Fruit fly (Drosophila melanogaster) whole organism, prepupa: ENCODE results near the gene Gr63a.

Source experiments
- CG10631 ChIP-seq: fragments of 200-800 bp; sonication (Bioruptor generic); optimal IDR thresholded peaks from 2 replicates; lab custom pipeline; 2016; ENCODE audit warnings: missing biosample characterization, missing genetic modification characterization
- CG11294 ChIP-seq: fragments of 200-800 bp; sonication (Bioruptor generic); IDR thresholded peaks from 2 replicates; pipeline ENCODE4 v1.3.6; 2022; ENCODE audit warnings: missing biosample characterization, missing genetic modification characterization
- CG11762 ChIP-seq: fragments of 200-800 bp; sonication (Bioruptor generic); optimal IDR thresholded peaks from 3 replicates; lab custom pipeline; 2016; ENCODE audit warnings: missing biosample characterization, missing genetic modification characterization; ENCODE audit not compliant: insufficient read depth
- CG11902 ChIP-seq: fragments of 200-800 bp; sonication (Bioruptor generic); optimal IDR thresholded peaks from 3 replicates; lab custom pipeline; 2016; ENCODE audit warnings: missing biosample characterization, missing genetic modification characterization
- CG15336 ChIP-seq: fragments of 200-800 bp; sonication (Bioruptor generic); IDR thresholded peaks from 2 replicates; pipeline ENCODE4 v1.3.6; 2022; ENCODE audit warnings: missing biosample characterization, missing genetic modification characterization
- CG1621 ChIP-seq: fragments of 200-800 bp; sonication (Bioruptor generic); optimal IDR thresholded peaks from 3 replicates; lab custom pipeline; 2018; ENCODE audit warnings: missing biosample characterization, mild to moderate bottlenecking, missing genetic modification characterization
- CG16779 ChIP-seq: fragments of 200-800 bp; sonication (Bioruptor generic); optimal IDR thresholded peaks from 3 replicates; lab custom pipeline; 2017; ENCODE audit warnings: missing biosample characterization, mild to moderate bottlenecking, missing genetic modification characterization
- CG31627 ChIP-seq: fragments of 200-800 bp; sonication (Bioruptor generic); optimal IDR thresholded peaks from 3 replicates; lab custom pipeline; 2016; ENCODE audit warnings: missing biosample characterization, missing genetic modification characterization
- CG3919 ChIP-seq: fragments of 200-800 bp; sonication (Bioruptor generic); optimal IDR thresholded peaks from 3 replicates; lab custom pipeline; 2016; ENCODE audit warnings: missing biosample characterization, missing genetic modification characterization
- CG4318 ChIP-seq: fragments of 200-800 bp; sonication (Bioruptor generic); optimal IDR thresholded peaks from 3 replicates; lab custom pipeline; 2017; ENCODE audit warnings: missing biosample characterization, mild to moderate bottlenecking, missing genetic modification characterization
- CG6808 ChIP-seq: fragments of 200-800 bp; sonication (Bioruptor generic); optimal IDR thresholded peaks from 3 replicates; lab custom pipeline; 2017; ENCODE audit warnings: missing biosample characterization, missing genetic modification characterization, mild to moderate bottlenecking, moderate library complexity, missing genetic modification reagents
- CG7368 ChIP-seq: fragments of 200-800 bp; sonication (Bioruptor generic); optimal IDR thresholded peaks from 3 replicates; lab custom pipeline; 2016; ENCODE audit warnings: missing biosample characterization, missing genetic modification characterization
- CG8119 ChIP-seq: fragments of 200-800 bp; sonication (Bioruptor generic); IDR thresholded peaks from 3 replicates; pipeline ENCODE4 v1.3.6; 2022; ENCODE audit warnings: missing biosample characterization, missing genetic modification characterization
- CG8319 ChIP-seq: fragments of 200-800 bp; sonication (Bioruptor generic); optimal IDR thresholded peaks from 3 replicates; lab custom pipeline; 2016; ENCODE audit warnings: missing biosample characterization, missing genetic modification characterization
- CG9139 ChIP-seq: fragments of 200-800 bp; sonication (Bioruptor generic); optimal IDR thresholded peaks from 3 replicates; lab custom pipeline; 2017; ENCODE audit warnings: missing biosample characterization, mild to moderate bottlenecking, missing genetic modification characterization
- Ets21C ChIP-seq: fragments of 200-800 bp; sonication (Bioruptor generic); optimal IDR thresholded peaks from 3 replicates; lab custom pipeline; 2016; ENCODE audit warnings: missing biosample characterization, missing genetic modification characterization
- Gug ChIP-seq: fragments of 200-800 bp; sonication (Bioruptor generic); IDR thresholded peaks from 2 replicates; pipeline ENCODE4 v1.3.6; 2022; ENCODE audit warnings: missing biosample characterization, missing genetic modification characterization
- Hr38 ChIP-seq: sonication (Bioruptor generic); optimal IDR thresholded peaks from 2 replicates; lab custom pipeline; 2016; ENCODE audit warnings: missing biosample characterization, missing genetic modification characterization
- Hr39 ChIP-seq: fragments of 200-800 bp; sonication (Bioruptor generic); optimal IDR thresholded peaks from 2 replicates; lab custom pipeline; 2016; ENCODE audit warnings: missing biosample characterization, missing genetic modification characterization
- Hr4 ChIP-seq: fragments of 200-800 bp; sonication (Bioruptor generic); optimal IDR thresholded peaks from 3 replicates; lab custom pipeline; 2016; ENCODE audit warnings: missing biosample characterization, missing genetic modification characterization
- Lpt ChIP-seq: fragments of 200-800 bp; sonication (Bioruptor generic); optimal IDR thresholded peaks from 3 replicates; lab custom pipeline; 2016; ENCODE audit warnings: missing biosample characterization, missing genetic modification characterization
- OdsH ChIP-seq: fragments of 200-800 bp; sonication (Bioruptor generic); optimal IDR thresholded peaks from 3 replicates; lab custom pipeline; 2016; ENCODE audit warnings: missing biosample characterization, missing genetic modification characterization
- Smox ChIP-seq: fragments of 200-800 bp; sonication (Bioruptor generic); optimal IDR thresholded peaks from 3 replicates; lab custom pipeline; 2016; ENCODE audit warnings: missing biosample characterization, missing genetic modification characterization
- Sox102F ChIP-seq: fragments of 200-800 bp; sonication (Bioruptor generic); optimal IDR thresholded peaks from 2 replicates; lab custom pipeline; 2016; ENCODE audit warnings: missing biosample characterization, mild to moderate bottlenecking, missing genetic modification characterization
- achi ChIP-seq: fragments of 200-800 bp; sonication (Bioruptor generic); optimal IDR thresholded peaks from 3 replicates; lab custom pipeline; 2016; ENCODE audit warnings: missing biosample characterization, missing genetic modification characterization
- acj6 ChIP-seq: fragments of 200-800 bp; sonication (Bioruptor generic); optimal IDR thresholded peaks from 3 replicates; lab custom pipeline; 2016; ENCODE audit warnings: missing biosample characterization, missing genetic modification characterization
- cyc ChIP-seq: fragments of 200-800 bp; sonication (Bioruptor generic); optimal IDR thresholded peaks from 3 replicates; lab custom pipeline; 2016; ENCODE audit warnings: missing biosample characterization, missing genetic modification characterization
- dsx ChIP-seq: fragments of 200-800 bp; optimal IDR thresholded peaks from 3 replicates; lab custom pipeline; 2019; ENCODE audit warnings: missing biosample characterization, mild to moderate bottlenecking, missing genetic modification characterization, moderate library complexity; ENCODE audit not compliant: poor library complexity, severe bottlenecking
- eg ChIP-seq: fragments of 200-800 bp; sonication (Bioruptor generic); IDR thresholded peaks from 3 replicates; pipeline ENCODE4 v1.3.6; 2022; ENCODE audit warnings: missing biosample characterization, missing genetic modification characterization
- esn ChIP-seq: fragments of 200-800 bp; sonication (Bioruptor generic); optimal IDR thresholded peaks from 2 replicates; lab custom pipeline; 2016; ENCODE audit warnings: missing biosample characterization, mild to moderate bottlenecking, missing genetic modification characterization, moderate library complexity
- fd59A ChIP-seq: fragments of 200-800 bp; sonication (Bioruptor generic); optimal IDR thresholded peaks from 2 replicates; lab custom pipeline; 2017; ENCODE audit warnings: missing biosample characterization, mild to moderate bottlenecking, missing genetic modification characterization, missing genetic modification reagents
- lz ChIP-seq: fragments of 200-800 bp; sonication (Bioruptor generic); optimal IDR thresholded peaks from 3 replicates; lab custom pipeline; 2016; ENCODE audit warnings: missing biosample characterization, missing genetic modification characterization
- net ChIP-seq: fragments of 200-800 bp; sonication (Bioruptor generic); optimal IDR thresholded peaks from 3 replicates; lab custom pipeline; 2016; ENCODE audit warnings: missing biosample characterization, missing genetic modification characterization
- pdm3 ChIP-seq: fragments of 200-800 bp; sonication (Bioruptor generic); optimal IDR thresholded peaks from 3 replicates; lab custom pipeline; 2016; ENCODE audit warnings: missing biosample characterization, missing genetic modification characterization
- salr ChIP-seq, 2 experiments: fragments of 200-800 bp; sonication (Bioruptor generic); optimal IDR thresholded peaks; 3 replicates each; lab custom pipeline; 2016 to 2018; ENCODE audit warnings: missing biosample characterization in 2 of 2, missing genetic modification characterization in 2 of 2, mild to moderate bottlenecking in 1 of 2
- spab ChIP-seq: fragments of 200-800 bp; sonication (Bioruptor generic); optimal IDR thresholded peaks from 2 replicates; lab custom pipeline; 2017; ENCODE audit warnings: missing biosample characterization, mild to moderate bottlenecking, missing genetic modification characterization, missing genetic modification reagents
- ss ChIP-seq, 2 experiments: fragments of 200-800 bp; sonication (Bioruptor generic); optimal IDR thresholded peaks; 2 replicates in 1 of 2; 3 replicates in 1 of 2; lab custom pipeline; 2017 to 2018; ENCODE audit warnings: mild to moderate bottlenecking in 2 of 2, missing biosample characterization in 2 of 2, missing genetic modification characterization in 2 of 2, moderate library complexity in 1 of 2
- svp ChIP-seq: fragments of 200-800 bp; sonication (Bioruptor generic); peaks from one replicate; lab custom pipeline; 2016; ENCODE audit warnings: missing biosample characterization, missing genetic modification characterization

Gene Gr63a

DNA sequence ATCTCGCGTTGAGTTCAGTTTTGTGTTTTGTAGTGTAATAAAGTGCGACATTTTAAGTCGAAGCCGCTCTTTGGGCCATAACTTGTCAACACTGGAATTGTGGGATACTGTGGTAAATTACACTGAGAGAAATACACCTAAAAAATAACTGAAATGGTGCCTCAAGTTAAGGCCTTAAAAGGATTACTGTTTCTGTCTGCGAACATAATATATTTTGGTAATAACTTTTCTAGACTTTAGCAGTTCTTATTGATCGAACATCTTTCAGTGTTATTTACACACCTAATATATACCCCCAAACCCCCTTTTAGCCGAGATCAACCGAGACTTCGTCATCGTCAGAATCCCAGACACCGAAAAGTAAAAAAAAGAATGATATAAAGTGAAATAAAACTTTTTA lies 44.6 kb downstream of the Gr63a start (continued):
- TF ChIP-seq Sox102F (GFP tag; lab: Kevin White, UChicago) (peak; percentile 45), lz (peak; percentile 46), CG1621 (tag; lab: Kevin White, UChicago) (peak; percentile 49), CG6808 (GFP tag; lab: Kevin White, UChicago) (peak; percentile 7), eg (no peak), dsx (GFP tag; lab: Kevin White, UChicago) (peak; percentile 43), Smox (GFP tag; lab: Kevin White, UChicago) (peak; percentile 1), CG9139 (GFP tag; lab: Kevin White, UChicago) (no peak), net (GFP tag; lab: Kevin White, UChicago) (no peak), Hr4 (GFP tag; lab: Kevin White, UChicago) (no peak), Hr38 (GFP tag; lab: Kevin White, UChicago) (no peak), cyc (GFP tag; lab: Kevin White, UChicago) (peak; percentile 44), OdsH (GFP tag; lab: Kevin White, UChicago) (peak; percentile 48), CG10631 (peak; percentile 44), CG7368 (GFP tag; lab: Kevin White, UChicago) (no peak), svp (GFP tag; lab: Kevin White, UChicago) (no peak), Gug (GFP tag; lab: Robert Waterston, UW) (no peak), achi (GFP tag; lab: Kevin White, UChicago) (peak; percentile 31), CG3919 (GFP tag; lab: Kevin White, UChicago) (peak; percentile 52), CG31627 (GFP tag; lab: Kevin White, UChicago) (peak; percentile 35), ss (GFP tag; optimal IDR thresholded peaks at IDR 0.05; lab: Kevin White, UChicago) (peak in 1 of 2 experiments; percentile 41), CG8319 (peak; percentile 39), CG8119 (GFP tag; lab: Robert Waterston, UW) (no peak)
- TF ChIP-seq, all 60 proteins: peak for 37

dm6 chr3L:3851048-3851447 lies 45.4 kb downstream of the Gr63a start:
- TF ChIP-seq CG11762 (no peak), salr (GFP tag; optimal IDR thresholded peaks at IDR 0.05; lab: Kevin White, UChicago) (no peak), OdsH (GFP tag; lab: Kevin White, UChicago) (no peak), Lpt (no peak), CG16779 (tag; lab: Kevin White, UChicago) (no peak), Hr38 (GFP tag; lab: Kevin White, UChicago) (no peak), achi (GFP tag; lab: Kevin White, UChicago) (no peak), pdm3 (GFP tag; lab: Kevin White, UChicago) (no peak)

DNA sequence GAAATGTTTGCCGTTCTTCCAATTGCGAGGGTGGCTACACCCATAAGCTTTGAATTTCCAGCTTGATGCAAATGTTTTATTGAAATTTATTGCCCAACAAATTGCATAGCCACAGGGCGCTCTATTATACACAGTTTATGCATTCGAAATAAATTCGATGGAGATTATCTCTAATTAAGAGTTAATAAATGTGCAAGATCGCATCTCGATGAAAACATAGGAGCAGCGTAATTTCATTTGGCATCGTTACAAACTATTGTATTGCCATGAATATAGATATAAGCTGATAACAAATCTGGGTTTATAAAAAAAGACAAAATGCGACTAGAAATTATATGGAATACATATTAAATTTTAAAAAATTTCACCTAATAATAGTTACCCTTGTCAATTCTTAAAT lies 45.9 kb downstream of the Gr63a start:
- TF ChIP-seq Lpt (no peak), spab (no peak), CG4318 (GFP tag; lab: Kevin White, UChicago) (no peak), fd59A (no peak), Ets21C (GFP tag; lab: Kevin White, UChicago) (no peak), CG11902 (GFP tag; lab: Kevin White, UChicago) (no peak), CG11762 (no peak), CG11294 (GFP tag; lab: Robert Waterston, UW) (no peak), acj6 (GFP tag; lab: Kevin White, UChicago) (no peak), CG15336 (GFP tag; lab: Robert Waterston, UW) (no peak), esn (GFP tag; lab: Kevin White, UChicago) (no peak), Hr39 (GFP tag; lab: Kevin White, UChicago) (no peak), Hr38 (GFP tag; lab: Kevin White, UChicago) (no peak)
